Fruit fly (Drosophila melanogaster): ENCODE results near the gene CG2246.

dm6 chr3R:30550044-30550443 is 51.2 kb downstream of the CG2246 start:
- TF ChIP-seq odd (GFP tag; optimal IDR thresholded peaks at IDR 0.05) (no peak), ato (GFP tag; IDR thresholded peaks at IDR 0.05; ENCODE audit: partially characterized antibody) (no peak), her (GFP tag; optimal IDR thresholded peaks at IDR 0.05) (no peak), CG7987 (GFP tag; optimal IDR thresholded peaks at IDR 0.05) (no peak), Fer2 (tag; optimal IDR thresholded peaks at IDR 0.05) (no peak), Aef1 (GFP tag; IDR thresholded peaks at IDR 0.05) (no peak), fru (optimal IDR thresholded peaks at IDR 0.05) (no peak), sd (tag; optimal IDR thresholded peaks at IDR 0.05) (no peak)

All from whole organism, embryonic.